Fruit fly (Drosophila melanogaster) ovary, adult (tissue): Measurements from ENCODE around the gene CG14963.

ENCODE experiments used
- CG17801 ChIP-seq: fragments of 200-800 bp; optimal IDR thresholded peaks from 2 replicates; lab custom pipeline; 2019; ENCODE audit warnings: missing biosample characterization, mild to moderate bottlenecking, missing genetic modification characterization, moderate library complexity; ENCODE audit not compliant: partially characterized antibody

Gene CG14963

DNA sequence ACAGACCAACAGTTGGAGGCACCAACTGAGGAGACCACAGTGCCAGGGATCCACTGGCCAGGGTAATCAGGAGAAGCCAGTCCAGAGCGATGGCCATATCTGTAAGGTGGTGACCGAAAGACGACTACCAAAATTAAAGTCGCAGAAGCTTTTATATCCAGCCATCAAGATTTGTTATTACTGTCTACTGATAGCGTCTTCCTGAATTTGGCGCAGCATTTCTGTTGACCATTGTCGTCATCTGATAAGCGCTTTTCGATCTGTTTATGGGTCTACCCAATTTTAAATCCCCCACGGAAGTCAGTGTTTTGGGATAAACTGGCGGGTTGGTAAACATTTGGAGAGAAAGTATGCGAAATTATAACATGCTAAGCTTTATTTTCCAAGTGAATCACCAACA is at the start of gene CG14963:
CG14963 (minus strand) TSS at position 101 of the 400 bp plus-strand sequence.
- TF ChIP-seq CG17801 (GFP tag; lab: Kevin White, UChicago), result no peak

DNA sequence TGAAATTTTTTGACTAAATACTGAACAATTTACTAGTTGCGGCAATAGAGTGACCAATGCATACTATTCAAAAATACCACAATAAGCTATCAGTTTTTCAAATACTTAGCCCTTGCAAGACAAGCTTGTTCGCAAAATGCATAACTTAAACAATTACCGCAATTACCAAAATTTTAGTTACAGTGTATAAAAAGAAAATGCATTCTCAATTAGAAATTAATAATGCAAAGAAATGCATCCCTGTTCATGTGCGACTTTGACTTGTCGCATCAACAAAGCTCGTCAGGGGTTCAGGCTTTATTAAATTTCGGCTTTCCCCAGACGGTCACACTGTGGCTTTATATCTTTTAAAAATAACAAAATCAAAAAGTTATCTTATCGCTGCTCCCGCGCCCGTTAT is 46.5 kb upstream of the CG14963 start, which contains the start of the genes hob and nSMase:
hob (minus strand) TSS at position 62 of the 400 bp plus-strand sequence.
nSMase (plus strand) TSS at position 298 of the 400 bp plus-strand sequence.
- no peak for TF ChIP-seq CG17801 (GFP tag; lab: Kevin White, UChicago)

DNA sequence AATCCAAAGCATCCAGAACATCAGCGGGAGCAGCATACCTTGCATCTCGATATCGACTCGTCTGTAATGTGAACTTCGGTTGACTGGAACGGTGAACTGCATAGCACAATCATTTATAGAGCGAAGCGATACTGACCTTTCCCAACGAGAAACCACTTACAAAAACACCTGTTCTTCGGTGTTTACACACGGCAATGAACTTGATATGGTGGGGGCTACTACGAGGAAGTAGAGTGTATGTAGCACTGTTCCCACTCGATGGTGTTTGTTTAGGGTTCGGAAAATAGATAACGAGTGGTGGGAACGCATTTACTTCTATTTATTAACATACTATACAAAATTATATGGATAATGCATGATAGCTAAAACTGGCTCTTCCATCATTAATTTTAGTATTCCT is 36.5 kb upstream of the CG14963 start, which contains the start of the genes CG32269 and CG32270:
CG32269 (minus strand) TSS at position 91 of the 400 bp plus-strand sequence.
CG32270 (minus strand) TSS at position 91 of the 400 bp plus-strand sequence.
- no peak for TF ChIP-seq CG17801 (GFP tag; lab: Kevin White, UChicago)

DNA sequence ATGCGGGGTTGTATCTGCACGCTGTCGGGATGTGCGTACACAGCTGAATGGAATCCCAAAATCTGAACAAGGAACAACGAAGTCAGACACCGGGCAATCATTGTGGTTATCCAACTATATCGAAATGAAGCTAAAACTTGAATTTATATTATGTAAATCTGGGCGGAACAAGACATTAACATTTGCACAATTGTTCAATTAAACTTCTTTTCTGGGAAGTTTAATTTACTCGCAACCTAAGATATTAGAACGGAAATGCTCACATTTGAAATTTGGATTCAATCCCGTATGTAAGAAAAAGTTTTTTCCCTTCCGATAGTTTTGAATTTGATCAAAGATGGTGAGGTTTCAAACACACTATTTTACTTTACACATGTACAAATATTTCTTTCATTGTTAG is 33.9 kb upstream of the CG14963 start, which contains the start of gene CG33160:
CG33160 (minus strand) TSS at position 101 of the 400 bp plus-strand sequence.
- TF ChIP-seq CG17801 (GFP tag; lab: Kevin White, UChicago), result no peak

DNA sequence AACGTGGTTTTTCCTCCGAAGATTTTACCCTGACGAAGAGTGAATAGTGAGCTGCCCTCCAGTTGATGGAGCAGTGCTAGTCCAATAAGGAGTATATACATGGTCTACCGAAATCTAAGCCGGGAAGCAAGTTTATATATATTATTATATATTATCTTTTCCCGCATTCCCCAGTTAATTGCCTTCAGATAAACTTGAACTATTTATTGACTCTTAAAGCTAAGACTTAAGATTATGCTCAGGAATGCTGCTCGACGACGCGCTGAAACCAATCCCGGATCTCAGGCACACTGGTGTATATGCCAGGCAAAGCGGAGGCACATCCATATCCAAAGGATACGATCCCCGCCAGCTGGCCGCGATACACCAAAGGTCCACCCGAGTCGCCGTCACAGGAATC is 33.0 kb upstream of the CG14963 start, which contains the start of gene CG32277:
CG32277 (minus strand) TSS at position 101 of the 400 bp plus-strand sequence.
- no peak for TF ChIP-seq CG17801 (GFP tag; lab: Kevin White, UChicago)

DNA sequence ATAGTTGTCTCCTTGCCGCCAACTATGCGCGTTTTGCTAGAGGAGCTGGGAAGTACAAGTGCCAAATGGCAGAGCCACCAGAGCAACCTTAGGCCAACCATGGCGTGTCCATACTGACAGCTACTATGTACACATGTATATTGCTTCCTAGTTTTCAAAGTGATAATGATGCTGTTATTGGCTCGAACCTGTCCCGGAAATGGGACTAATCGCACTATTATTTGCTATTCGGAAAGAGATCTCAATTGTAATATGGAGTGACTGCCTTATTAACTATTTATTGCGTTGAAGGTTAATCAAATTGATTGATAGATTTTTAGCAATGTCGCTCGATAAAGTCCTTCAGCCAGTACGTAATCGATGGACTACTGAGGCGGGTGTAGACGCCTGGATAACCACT is 32.0 kb upstream of the CG14963 start, which contains the start of gene CG33159:
CG33159 (minus strand) TSS at position 101 of the 400 bp plus-strand sequence.
- TF ChIP-seq CG17801 (GFP tag; lab: Kevin White, UChicago), result no peak

DNA sequence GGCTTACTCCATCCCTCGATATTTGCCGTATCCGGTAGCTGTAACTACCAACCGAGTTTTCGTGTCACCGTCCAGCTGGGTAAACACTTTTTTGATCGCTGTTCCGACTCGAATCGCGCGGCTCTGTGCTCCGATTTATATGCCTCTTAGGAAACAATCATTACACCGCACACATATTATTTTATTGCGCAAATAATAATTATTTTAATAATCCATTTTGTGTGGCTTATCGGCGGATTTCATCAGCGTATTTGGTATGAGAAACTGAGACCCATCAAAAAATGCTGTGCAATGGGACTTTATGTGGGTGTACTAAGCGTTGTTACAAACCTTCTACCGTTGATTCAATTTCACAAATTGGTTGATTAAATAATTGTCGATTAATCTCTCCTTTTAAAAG is 30.7 kb upstream of the CG14963 start, which contains the start of gene CG32271:
CG32271 (minus strand) TSS at position 101 of the 400 bp plus-strand sequence.
- TF ChIP-seq CG17801 (GFP tag; lab: Kevin White, UChicago), result no peak

DNA sequence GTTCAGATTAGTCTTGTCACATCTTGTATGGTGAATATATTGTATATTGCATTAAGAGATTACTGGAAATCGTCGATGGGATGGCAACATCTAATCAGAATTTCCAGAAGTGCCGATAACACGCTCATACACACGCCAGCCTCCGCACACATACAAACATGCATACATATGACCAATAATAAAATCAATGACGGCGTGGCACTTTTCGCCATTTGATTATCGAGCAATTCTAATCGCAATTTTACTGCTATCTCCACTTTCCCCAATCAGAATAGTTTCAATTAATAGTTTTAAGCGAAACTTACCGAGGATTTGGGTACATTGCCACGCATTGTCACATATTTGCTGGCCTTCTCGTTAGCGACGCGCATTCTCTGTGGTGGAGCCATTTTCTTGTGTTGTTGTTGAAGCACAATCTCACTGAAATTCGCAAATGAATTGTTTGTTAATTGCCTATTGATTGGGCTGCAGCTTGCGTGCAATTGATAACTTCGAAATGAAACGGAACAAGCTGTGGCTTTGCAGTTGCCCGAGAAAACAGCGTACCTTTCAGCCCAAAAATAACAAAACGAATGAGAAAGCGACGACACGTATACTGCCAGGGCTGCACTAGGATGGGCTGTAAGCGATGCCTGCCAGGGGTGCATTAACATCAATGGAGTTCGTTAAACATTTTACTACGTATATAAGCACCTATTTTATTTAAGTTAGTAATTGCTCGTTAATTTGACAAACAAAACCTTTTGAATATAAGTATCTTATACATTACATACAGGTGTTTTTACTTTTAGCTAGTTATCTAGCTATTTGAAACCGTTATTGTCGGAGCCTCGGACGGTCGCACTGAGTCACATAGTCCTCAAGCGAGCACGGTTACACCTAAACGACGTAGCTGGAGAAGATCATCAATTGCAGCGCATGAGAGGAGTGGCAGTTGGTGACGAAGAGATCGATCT is 26.4 kb upstream of the CG14963 start, which contains the start of the genes CG32276 and gry:
CG32276 (minus strand) TSS at position 601 of the 956 bp plus-strand sequence.
gry (plus strand) TSS at position 644 of the 956 bp plus-strand sequence.
- peak; percentile 89 for TF ChIP-seq CG17801 (GFP tag; lab: Kevin White, UChicago)

- peak; percentile 58 for TF ChIP-seq CG17801 (GFP tag; lab: Kevin White, UChicago)
Observed at dm6 chr3L:3197464-3197863, 25.1 kb upstream of the CG14963 start, which contains the start of gene CG14966. TSS of gene CG14966 (minus strand) at chr3L:3197631.

DNA sequence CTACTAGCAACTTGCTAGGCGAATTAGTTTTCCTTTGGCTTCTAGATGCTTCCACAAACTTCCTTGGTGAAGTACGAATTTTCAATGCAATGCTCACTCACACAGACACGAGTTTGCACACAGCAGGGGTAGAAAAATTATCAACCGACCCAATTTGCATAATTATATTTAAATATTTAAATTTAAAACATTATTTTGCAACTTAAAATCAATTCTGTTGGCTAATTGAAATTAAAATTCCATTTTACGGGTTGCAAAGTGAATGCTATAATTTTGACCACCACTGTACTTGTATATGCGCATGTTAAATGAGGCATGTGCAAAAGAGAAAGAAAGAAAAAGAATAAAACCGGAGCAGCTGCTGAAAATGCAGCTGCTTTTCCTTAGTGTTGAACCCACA is 21.7 kb upstream of the CG14963 start:
- peak; percentile 86 for TF ChIP-seq CG17801 (GFP tag; lab: Kevin White, UChicago)

dm6 chr3L:3192912-3193311 is 20.6 kb upstream of the CG14963 start, which contains the start of gene Hsp83:
TSS of gene Hsp83 (plus strand) at chr3L:3192969.
- peak; percentile 98 for TF ChIP-seq CG17801 (GFP tag; lab: Kevin White, UChicago)

DNA sequence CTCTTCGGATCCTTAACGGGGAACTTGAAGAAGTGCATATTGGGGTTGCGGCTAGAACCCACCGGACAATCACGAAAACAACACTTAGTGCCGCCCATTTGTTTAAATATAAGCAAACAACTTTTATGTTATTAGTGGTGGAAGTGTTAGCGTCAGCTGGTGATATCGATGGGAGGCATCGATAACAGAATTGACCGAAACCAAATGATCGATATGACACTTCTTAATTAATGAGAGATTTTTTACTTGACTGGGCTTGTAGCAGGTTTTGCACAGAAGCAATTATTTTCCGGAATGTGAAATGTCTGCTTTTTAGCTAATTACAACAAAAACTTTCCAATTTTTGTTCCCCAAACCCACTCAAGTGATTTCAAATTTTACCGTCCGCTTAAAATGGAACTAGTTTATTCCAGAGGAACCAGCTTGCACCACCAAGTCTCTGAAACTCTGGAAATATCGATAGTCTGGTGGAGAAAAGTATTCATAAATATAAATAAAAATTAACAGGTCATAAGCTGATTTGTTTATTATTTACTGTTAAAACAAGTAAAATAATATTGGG is 20.1 kb upstream of the CG14963 start, which contains the start of gene CG14965:
CG14965 (minus strand) TSS at position 159 of the 562 bp plus-strand sequence.
- no peak for TF ChIP-seq CG17801 (GFP tag; lab: Kevin White, UChicago)

DNA sequence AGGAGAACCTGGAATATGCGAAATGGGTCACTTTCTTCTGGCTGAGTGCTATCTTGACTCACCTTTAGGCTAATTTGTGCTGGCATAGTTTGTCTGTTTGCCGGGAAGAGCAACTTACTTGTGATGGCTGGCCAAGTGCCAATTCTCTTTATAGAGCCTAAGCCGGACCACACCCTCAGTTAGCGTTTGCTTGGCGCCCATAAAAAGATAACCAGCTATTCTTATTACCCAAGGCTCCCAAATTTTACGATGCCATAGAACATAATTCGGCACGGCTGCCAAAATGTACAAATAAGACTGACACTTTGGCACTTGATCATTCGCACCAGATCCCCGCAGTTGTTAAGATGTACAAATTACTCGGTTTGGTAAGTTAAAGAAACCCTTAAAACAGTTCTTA is 17.3 kb upstream of the CG14963 start, which contains the start of the genes CG42525 and CG14958:
CG42525 (minus strand) TSS at position 101 of the 400 bp plus-strand sequence.
CG14958 (plus strand) TSS at position 332 of the 400 bp plus-strand sequence.
- no peak for TF ChIP-seq CG17801 (GFP tag; lab: Kevin White, UChicago)

dm6 chr3L:3187263-3187662 is 14.9 kb upstream of the CG14963 start, which contains the start of gene CG14957:
TSS of gene CG14957 (plus strand) at chr3L:3187563.
- TF ChIP-seq CG17801 (GFP tag; lab: Kevin White, UChicago), result no peak
